Worm (Caenorhabditis elegans): ENCODE data around the gene srh-282.
A peak's percentile ranks its signal among the peaks of the same experiment; 100 is the strongest.

Gene srh-282

DNA sequence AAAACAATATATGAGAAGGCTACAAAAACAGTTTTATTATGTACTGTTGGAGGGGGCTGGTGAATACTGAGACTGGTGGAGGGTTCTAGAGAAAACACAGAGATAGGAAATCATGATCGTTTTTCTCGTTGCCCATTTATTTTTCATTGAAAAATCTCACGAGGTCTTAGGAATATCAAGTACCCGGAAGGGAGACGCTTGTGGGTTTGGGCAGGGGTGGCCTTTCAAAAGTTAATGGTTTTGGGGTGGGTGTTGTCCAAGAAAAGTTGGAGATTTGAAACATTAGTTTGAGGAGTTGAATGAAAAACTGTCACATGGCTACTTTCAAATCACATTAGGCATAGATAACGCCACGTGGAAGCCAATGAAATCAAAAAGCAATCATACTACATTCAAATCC is 21.5 kb upstream of the srh-282 start:
- TF ChIP-seq lsy-2 (tag; optimal IDR thresholded peaks at IDR 0.05) (no peak), F16B12.6 (tag; optimal IDR thresholded peaks at IDR 0.05) (no peak), nhr-71 (tag; optimal IDR thresholded peaks at IDR 0.05) (peak; percentile 38), sup-37 (GFP tag; optimal IDR thresholded peaks at IDR 0.05) (no peak), C16A3.4 (tag; optimal IDR thresholded peaks at IDR 0.05) (no peak), mdl-1 (tag; optimal IDR thresholded peaks at IDR 0.05) (peak in 1 of 2 experiments; percentile 61), nhr-20 (tag; optimal IDR thresholded peaks at IDR 0.05) (peak; percentile 29), irx-1 (tag; optimal IDR thresholded peaks at IDR 0.05) (no peak), skn-1 (tag; optimal IDR thresholded peaks at IDR 0.05) (no peak), nhr-77 (tag; optimal IDR thresholded peaks at IDR 0.05) (no peak), nhr-85 (tag) (peak; percentile 33), grh-1 (GFP tag; IDR thresholded peaks at IDR 0.05) (no peak), mef-2 (tag; optimal IDR thresholded peaks at IDR 0.05) (no peak), unc-62 (GFP tag; optimal IDR thresholded peaks at IDR 0.05) (no peak), tbx-2 (tag; optimal IDR thresholded peaks at IDR 0.05) (peak; percentile 1), zag-1 (tag; optimal IDR thresholded peaks at IDR 0.05) (no peak), blmp-1 (tag; optimal IDR thresholded peaks at IDR 0.05) (peak; percentile 39), pax-3 (tag; optimal IDR thresholded peaks at IDR 0.05) (no peak), lin-14 (GFP tag; optimal IDR thresholded peaks at IDR 0.05) (peak; percentile 53), elt-3 (tag; optimal IDR thresholded peaks at IDR 0.05) (peak in 2 of 6 experiments; percentile 37 to 46), dpl-1 (GFP tag; optimal IDR thresholded peaks at IDR 0.05) (peak in 1 of 3 experiments; percentile 3), xbp-1 (tag; optimal IDR thresholded peaks at IDR 0.05) (no peak), nhr-237 (tag; optimal IDR thresholded peaks at IDR 0.05) (no peak), unc-30 (tag; optimal IDR thresholded peaks at IDR 0.05) (no peak), elt-2 (tag; optimal IDR thresholded peaks at IDR 0.05) (no peak), nhr-90 (tag; optimal IDR thresholded peaks at IDR 0.05; ENCODE audit: poor library complexity) (peak; percentile 27), snu-23 (GFP tag; optimal IDR thresholded peaks at IDR 0.05) (peak; percentile 23), rnt-1 (tag; optimal IDR thresholded peaks at IDR 0.05) (no peak)

DNA sequence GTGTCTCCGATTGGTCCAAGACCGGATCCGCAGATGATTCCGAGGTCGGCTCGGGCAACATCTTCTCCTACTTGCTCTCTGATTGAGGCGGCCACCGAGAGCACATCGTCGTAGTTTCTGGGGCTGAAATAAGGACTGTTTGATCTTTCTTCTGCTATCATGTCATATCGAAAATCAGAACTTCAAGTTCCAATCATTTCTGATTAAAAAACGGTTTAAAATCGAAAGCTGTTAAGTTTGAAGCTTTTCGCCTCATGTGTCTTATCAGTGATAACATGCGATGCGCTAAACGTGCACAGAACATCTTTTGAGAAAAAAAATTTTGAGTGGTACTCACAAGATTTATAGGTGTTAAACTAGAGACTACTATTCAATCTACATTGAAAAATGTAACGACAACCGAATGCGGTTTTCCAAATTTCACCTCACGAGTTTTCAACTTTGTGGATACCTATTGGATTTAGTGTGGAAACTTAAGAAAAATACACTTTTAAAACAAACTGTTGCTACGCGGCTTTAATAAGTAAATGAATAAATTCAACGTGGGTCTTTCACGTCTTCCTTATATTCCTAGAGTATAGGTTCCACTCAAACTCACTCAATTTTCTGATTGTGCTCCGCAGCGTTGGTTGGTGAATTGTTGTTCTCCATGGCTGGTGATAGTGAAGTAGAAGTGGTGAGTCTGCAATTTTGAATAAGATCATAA is 20.9 kb upstream of the srh-282 start:
- TF ChIP-seq efl-1 (optimal IDR thresholded peaks at IDR 0.05) (no peak), efl-1 (GFP tag; optimal IDR thresholded peaks at IDR 0.05 in 1 of 2) (peak in 1 of 2 experiments; percentile 93), nhr-85 (tag) (peak; percentile 51), lin-13 (GFP tag; optimal IDR thresholded peaks at IDR 0.05) (no peak)

DNA sequence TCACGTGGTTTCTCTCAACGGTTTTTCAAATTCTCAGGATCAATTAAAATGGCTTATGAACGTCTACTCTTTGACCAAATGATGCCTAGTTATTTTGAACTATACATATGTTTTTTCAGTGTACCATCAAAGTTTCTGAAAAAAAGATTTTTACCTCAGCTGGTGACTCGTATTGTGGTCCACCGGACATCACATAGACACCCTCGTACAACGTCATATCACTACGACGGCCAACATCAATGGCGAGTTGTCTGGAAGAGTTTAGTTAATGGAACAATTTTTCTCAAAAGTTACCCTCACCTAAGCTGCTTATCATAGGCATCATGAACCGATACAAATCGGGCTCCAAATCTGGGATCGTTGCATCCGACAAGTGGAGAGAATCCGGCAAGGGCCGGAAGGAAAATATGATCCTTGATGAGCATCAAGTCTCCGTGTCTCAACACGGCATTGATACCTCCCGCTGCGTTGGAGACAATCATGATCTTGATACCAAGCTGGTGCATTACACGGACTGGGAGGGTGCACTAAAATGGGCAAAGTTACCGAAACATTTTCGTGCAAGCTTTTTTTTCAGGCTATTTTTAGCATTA is 20.1 kb upstream of the srh-282 start:
- TF ChIP-seq efl-1 (optimal IDR thresholded peaks at IDR 0.05) (no peak), efl-1 (GFP tag; optimal IDR thresholded peaks at IDR 0.05 in 1 of 2) (peak in 1 of 2 experiments; percentile 79), isw-1 (GFP tag; IDR thresholded peaks at IDR 0.05) (no peak), pqm-1 (tag; optimal IDR thresholded peaks at IDR 0.05) (no peak), hpl-2 (GFP tag; optimal IDR thresholded peaks at IDR 0.05) (no peak), C04F5.9 (tag; optimal IDR thresholded peaks at IDR 0.05) (no peak), nhr-11 (tag; optimal IDR thresholded peaks at IDR 0.05) (no peak), tbx-2 (tag; optimal IDR thresholded peaks at IDR 0.05) (no peak), nhr-84 (tag; optimal IDR thresholded peaks at IDR 0.05) (no peak), elt-2 (tag; optimal IDR thresholded peaks at IDR 0.05) (peak; percentile 10), nhr-85 (tag) (peak; percentile 77), fos-1 (tag; optimal IDR thresholded peaks at IDR 0.05) (no peak)

Data from whole organism, L1 larva.